Fruit fly (Drosophila melanogaster) whole organism, embryonic: Measurements from ENCODE around the gene CG13026.

Source experiments
- B-H2 ChIP-seq: fragments of 200-800 bp; sonication (Bioruptor generic); optimal IDR thresholded peaks from 2 replicates; lab custom pipeline; 2018; ENCODE audit warnings: missing biosample characterization, mild to moderate bottlenecking, missing genetic modification characterization
- Bdp1 ChIP-seq: fragments of 200-800 bp; sonication (Bioruptor generic); optimal IDR thresholded peaks from 3 replicates; lab custom pipeline; 2016; ENCODE audit warnings: missing biosample characterization, missing genetic modification characterization
- CG10267 ChIP-seq: fragments of 200-800 bp; sonication (Bioruptor generic); optimal IDR thresholded peaks from 2 replicates; lab custom pipeline; 2018; ENCODE audit warnings: missing biosample characterization, mild to moderate bottlenecking, missing genetic modification characterization, moderate library complexity
- CG10366 ChIP-seq: fragments of 200-800 bp; sonication (Bioruptor generic); IDR thresholded peaks from 2 replicates; pipeline ENCODE4 v1.3.6; 2022; ENCODE audit warnings: missing biosample characterization, missing genetic modification characterization
- CG10654 ChIP-seq: fragments of 200-800 bp; sonication (Bioruptor generic); optimal IDR thresholded peaks from 2 replicates; lab custom pipeline; 2016; ENCODE audit warnings: missing biosample characterization, missing genetic modification characterization
- CG12104 ChIP-seq: fragments of 200-800 bp; sonication (Bioruptor generic); optimal IDR thresholded peaks from 3 replicates; lab custom pipeline; 2016; ENCODE audit warnings: missing biosample characterization, missing genetic modification characterization
- CG13123 ChIP-seq: fragments of 200-800 bp; sonication (Bioruptor generic); optimal IDR thresholded peaks from 2 replicates; lab custom pipeline; 2016; ENCODE audit warnings: missing biosample characterization, missing genetic modification characterization
- CG14441 ChIP-seq: fragments of 200-800 bp; sonication (Bioruptor generic); IDR thresholded peaks from 2 replicates; pipeline ENCODE4 v1.3.6; 2022; ENCODE audit warnings: missing biosample characterization, missing genetic modification characterization
- CG17328 ChIP-seq: fragments of 200-800 bp; sonication (Bioruptor generic); IDR thresholded peaks from 2 replicates; pipeline ENCODE4 v1.3.6; 2022; ENCODE audit warnings: missing biosample characterization, missing genetic modification characterization
- CG2120 ChIP-seq: fragments of 200-800 bp; sonication (Bioruptor generic); optimal IDR thresholded peaks from 3 replicates; lab custom pipeline; 2016; ENCODE audit warnings: missing biosample characterization, missing genetic modification characterization
- CG2202 ChIP-seq: fragments of 200-800 bp; sonication (Bioruptor generic); optimal IDR thresholded peaks from 2 replicates; lab custom pipeline; 2018; ENCODE audit warnings: missing biosample characterization, mild to moderate bottlenecking, missing genetic modification characterization
- CG3065 ChIP-seq: fragments of 200-800 bp; sonication (Bioruptor generic); optimal IDR thresholded peaks from 2 replicates; lab custom pipeline; 2016; ENCODE audit warnings: missing biosample characterization, missing genetic modification characterization
- CG31365 ChIP-seq: fragments of 200-800 bp; sonication (Bioruptor generic); optimal IDR thresholded peaks from 2 replicates; lab custom pipeline; 2018; ENCODE audit warnings: missing biosample characterization, mild to moderate bottlenecking, missing genetic modification characterization
- CG3407 ChIP-seq: fragments of 200-800 bp; sonication (Bioruptor generic); optimal IDR thresholded peaks from 2 replicates; lab custom pipeline; 2018; ENCODE audit warnings: missing biosample characterization, mild to moderate bottlenecking, missing genetic modification characterization
- CG4424 ChIP-seq: fragments of 200-800 bp; sonication (Bioruptor generic); optimal IDR thresholded peaks from 3 replicates; lab custom pipeline; 2016; ENCODE audit warnings: missing biosample characterization, missing genetic modification characterization
- CG6791 ChIP-seq: fragments of 200-800 bp; sonication (Bioruptor generic); IDR thresholded peaks from 3 replicates; pipeline ENCODE4 v1.3.6; 2022; ENCODE audit warnings: missing biosample characterization, missing genetic modification characterization; ENCODE audit not compliant: partially characterized antibody
- CG7556 ChIP-seq: fragments of 200-800 bp; sonication (Bioruptor generic); optimal IDR thresholded peaks from 2 replicates; lab custom pipeline; 2017; ENCODE audit warnings: missing biosample characterization, mild to moderate bottlenecking, missing genetic modification characterization
- CG8765 ChIP-seq: fragments of 200-800 bp; sonication (Bioruptor generic); IDR thresholded peaks from 2 replicates; pipeline ENCODE4 v1.3.6; 2022; ENCODE audit warnings: missing biosample characterization, missing genetic modification characterization
- CG9876 ChIP-seq: fragments of 200-800 bp; sonication (Bioruptor generic); optimal IDR thresholded peaks from 2 replicates; lab custom pipeline; 2016; ENCODE audit warnings: missing biosample characterization, missing genetic modification characterization
- CkIIα-i1 ChIP-seq: fragments of 200-800 bp; sonication (Bioruptor generic); IDR thresholded peaks from 2 replicates; pipeline ENCODE4 v1.3.6; 2022; ENCODE audit warnings: missing biosample characterization, missing genetic modification characterization
- Dref ChIP-seq: fragments of 200-800 bp; sonication (Bioruptor generic); IDR thresholded peaks from 2 replicates; pipeline ENCODE4 v1.3.6; 2022; ENCODE audit warnings: missing biosample characterization, missing genetic modification characterization
- E2f2 ChIP-seq: fragments of 200-800 bp; sonication (Bioruptor generic); IDR thresholded peaks from 2 replicates; pipeline ENCODE4 v1.3.6; 2022; ENCODE audit warnings: missing biosample characterization, missing genetic modification characterization
- HLH4C ChIP-seq: fragments of 200-800 bp; sonication (Bioruptor generic); IDR thresholded peaks from 3 replicates; pipeline ENCODE4 v1.3.6; 2022; ENCODE audit warnings: missing biosample characterization, missing genetic modification characterization; ENCODE audit not compliant: partially characterized antibody
- HmgZ ChIP-seq: fragments of 200-800 bp; sonication (Bioruptor generic); optimal IDR thresholded peaks from 2 replicates; lab custom pipeline; 2018; ENCODE audit warnings: missing biosample characterization, mild to moderate bottlenecking, missing genetic modification characterization
- Lim3 ChIP-seq: fragments of 200-800 bp; sonication (Bioruptor generic); IDR thresholded peaks from 2 replicates; pipeline ENCODE4 v1.3.6; 2022; ENCODE audit warnings: missing biosample characterization, missing genetic modification characterization
- MESR4 ChIP-seq: fragments of 200-800 bp; sonication (Bioruptor generic); optimal IDR thresholded peaks from 2 replicates; lab custom pipeline; 2018; ENCODE audit warnings: missing biosample characterization, mild to moderate bottlenecking, missing genetic modification characterization, moderate library complexity
- NK7.1 ChIP-seq: fragments of 200-800 bp; sonication (Bioruptor generic); optimal IDR thresholded peaks from 3 replicates; lab custom pipeline; 2016; ENCODE audit warnings: missing biosample characterization, missing genetic modification characterization
- Sox100B ChIP-seq: fragments of 200-800 bp; sonication (Bioruptor generic); optimal IDR thresholded peaks from 3 replicates; lab custom pipeline; 2018; ENCODE audit warnings: missing biosample characterization, mild to moderate bottlenecking, missing genetic modification characterization
- Usf ChIP-seq: fragments of 200-800 bp; sonication (Bioruptor generic); optimal IDR thresholded peaks from 2 replicates; lab custom pipeline; 2017; ENCODE audit warnings: missing genotype, missing biosample characterization, missing genetic modification characterization
- ash1 ChIP-seq: fragments of 200-800 bp; sonication (Bioruptor generic); optimal IDR thresholded peaks from 2 replicates; lab custom pipeline; 2018; ENCODE audit warnings: missing biosample characterization, mild to moderate bottlenecking, missing genetic modification characterization
- crol ChIP-seq: fragments of 200-800 bp; sonication (Bioruptor generic); IDR thresholded peaks from 2 replicates; pipeline ENCODE4 v1.3.6; 2022; ENCODE audit warnings: missing biosample characterization, missing genetic modification characterization
- cwo ChIP-seq: fragments of 200-800 bp; sonication (Bioruptor generic); optimal IDR thresholded peaks from 3 replicates; lab custom pipeline; 2017; ENCODE audit warnings: missing biosample characterization, missing genetic modification characterization, mild to moderate bottlenecking, moderate library complexity, missing genetic modification reagents
- dati ChIP-seq: fragments of 200-800 bp; sonication (Bioruptor generic); IDR thresholded peaks from 2 replicates; pipeline ENCODE4 v1.3.6; 2022; ENCODE audit warnings: missing biosample characterization, missing genetic modification characterization
- h ChIP-seq: fragments of >200 bp; optimal IDR thresholded peaks from 2 replicates; lab custom pipeline; 2017
- jing ChIP-seq: fragments of 200-800 bp; sonication (Bioruptor generic); optimal IDR thresholded peaks from 2 replicates; lab custom pipeline; 2018; ENCODE audit warnings: missing biosample characterization, mild to moderate bottlenecking, missing genetic modification characterization
- lab ChIP-seq: fragments of 200-800 bp; sonication (Bioruptor generic); optimal IDR thresholded peaks from 3 replicates; lab custom pipeline; 2017; ENCODE audit warnings: missing biosample characterization, missing genetic modification characterization, mild to moderate bottlenecking, moderate library complexity, missing genetic modification reagents
- lola ChIP-seq, 3 experiments: fragments of >200 bp in 2 of 3; fragments of 200-800 bp in 1 of 3; sonication (Bioruptor generic) in 1 of 3; optimal IDR thresholded peaks; 2 replicates each; lab custom pipeline; 2017 to 2019; ENCODE audit warnings: missing biosample characterization in 3 of 3, missing genetic modification characterization in 3 of 3, mild to moderate bottlenecking in 1 of 3, moderate library complexity in 1 of 3
- nerfin-2 ChIP-seq: fragments of 200-800 bp; sonication (Bioruptor generic); IDR thresholded peaks from 2 replicates; pipeline ENCODE4 v1.3.6; 2022; ENCODE audit warnings: missing biosample characterization, missing genetic modification characterization; ENCODE audit not compliant: partially characterized antibody
- odd ChIP-seq: fragments of 200-800 bp; sonication (Bioruptor generic); optimal IDR thresholded peaks from 2 replicates; lab custom pipeline; 2017; ENCODE audit warnings: missing biosample characterization, mild to moderate bottlenecking, missing genetic modification characterization
- otp ChIP-seq: fragments of 200-800 bp; sonication (Bioruptor generic); IDR thresholded peaks from 3 replicates; pipeline ENCODE4, ENCODE4 v1.3.6; 2022; ENCODE audit warnings: missing biosample characterization, missing genetic modification characterization
- peb ChIP-seq: fragments of 200-800 bp; sonication (Bioruptor generic); IDR thresholded peaks from 2 replicates; pipeline ENCODE4 v1.3.6; 2022; ENCODE audit warnings: missing biosample characterization, missing genetic modification characterization
- prd ChIP-seq, 3 experiments: fragments of >200 bp in 2 of 3; fragments of 200-800 bp in 1 of 3; sonication (Bioruptor generic) in 1 of 3; optimal IDR thresholded peaks in 2 of 3; IDR thresholded peaks in 1 of 3; 2 replicates in 2 of 3; 3 replicates in 1 of 3; pipeline versions ENCODE4 v1.3.6 to Lab custom; 2017 to 2022; ENCODE audit warnings: missing biosample characterization in 1 of 3, missing genetic modification characterization in 1 of 3
- scrt ChIP-seq: fragments of 200-800 bp; sonication (Bioruptor generic); optimal IDR thresholded peaks from 2 replicates; lab custom pipeline; 2018; ENCODE audit warnings: missing biosample characterization, mild to moderate bottlenecking, missing genetic modification characterization, moderate library complexity
- sob ChIP-seq: fragments of 200-800 bp; sonication (Bioruptor generic); IDR thresholded peaks from 2 replicates; pipeline ENCODE4 v1.3.6; 2022; ENCODE audit warnings: missing biosample characterization, missing genetic modification characterization
- sr ChIP-seq: fragments of 200-800 bp; sonication (Bioruptor generic); IDR thresholded peaks from 3 replicates; pipeline ENCODE4 v1.3.6; 2022; ENCODE audit warnings: missing biosample characterization, missing genetic modification characterization
- tna ChIP-seq: fragments of 200-800 bp; sonication (Bioruptor generic); IDR thresholded peaks from 2 replicates; pipeline ENCODE4 v1.3.6; 2022; ENCODE audit warnings: missing biosample characterization, missing genetic modification characterization; ENCODE audit not compliant: partially characterized antibody
- tup ChIP-seq: fragments of 200-800 bp; sonication (Bioruptor generic); optimal IDR thresholded peaks from 2 replicates; lab custom pipeline; 2016; ENCODE audit warnings: missing biosample characterization, mild to moderate bottlenecking, missing genetic modification characterization, moderate library complexity

Gene CG13026

dm6 chr3L:16746586-16747383, 20.8 kb upstream of the CG13026 start (continued):
- no peak for TF ChIP-seq Usf (GFP tag; lab: Kevin White, UChicago)
- TF ChIP-seq CG10366 = no peak
- TF ChIP-seq Sox100B (GFP tag; lab: Kevin White, UChicago) = peak; percentile 30
- peak; percentile 59 for TF ChIP-seq CG10267 (tag; lab: Kevin White, UChicago)
- no peak for TF ChIP-seq CG8765 (GFP tag; lab: Robert Waterston, UW)
- no peak for TF ChIP-seq scrt (GFP tag; lab: Kevin White, UChicago)
- no peak for TF ChIP-seq odd
- TF ChIP-seq jing (GFP tag; lab: Kevin White, UChicago) = no peak
- TF ChIP-seq CkIIα-i1 (GFP tag; lab: Robert Waterston, UW) = no peak
- TF ChIP-seq lab (GFP tag; lab: Kevin White, UChicago) = no peak
- no peak for TF ChIP-seq HmgZ (tag; lab: Kevin White, UChicago)
- no peak for TF ChIP-seq cwo (GFP tag; lab: Kevin White, UChicago)
- TF ChIP-seq E2f2 (GFP tag; lab: Robert Waterston, UW) = no peak
- TF ChIP-seq h = no peak
- peak in 1 of 3 experiments; percentile 9 for TF ChIP-seq lola (GFP tag; optimal IDR thresholded peaks at IDR 0.05; lab: Kevin White, UChicago)
- no peak for TF ChIP-seq CG13123 (GFP tag; lab: Kevin White, UChicago)
- TF ChIP-seq CG17328 (GFP tag; lab: Robert Waterston, UW) = no peak
- TF ChIP-seq CG7556 = peak; percentile 2
- TF ChIP-seq Dref (GFP tag; lab: Robert Waterston, UW) = no peak

dm6 chr3L:16743906-16744704, 18.1 kb upstream of the CG13026 start:
- TF ChIP-seq ash1 (GFP tag; lab: Kevin White, UChicago) (no peak), CG31365 (tag; lab: Kevin White, UChicago) (no peak), prd (optimal IDR thresholded peaks at IDR 0.05; lab: Kevin White, UChicago) (no peak), prd (GFP tag; IDR thresholded peaks at IDR 0.05; lab: Robert Waterston, UW) (no peak), tup (GFP tag; lab: Kevin White, UChicago) (no peak), B-H2 (GFP tag; lab: Kevin White, UChicago) (no peak), otp (no peak), tna (no peak), NK7.1 (GFP tag; lab: Kevin White, UChicago) (no peak), HLH4C (GFP tag; lab: Robert Waterston, UW) (no peak), Lim3 (GFP tag; lab: Robert Waterston, UW) (no peak), CG6791 (GFP tag; lab: Robert Waterston, UW) (no peak), dati (GFP tag; lab: Robert Waterston, UW) (no peak), sob (no peak), peb (GFP tag; lab: Robert Waterston, UW) (no peak), CG2202 (tag; lab: Kevin White, UChicago) (no peak), crol (no peak), CG14441 (GFP tag; lab: Robert Waterston, UW) (no peak), CG17328 (GFP tag; lab: Robert Waterston, UW) (peak; percentile 31; the same call in 1 of the 2 replicates), CG9876 (no peak), CG4424 (GFP tag; lab: Kevin White, UChicago) (peak; percentile 25), nerfin-2 (GFP tag; lab: Robert Waterston, UW) (no peak), MESR4 (no peak), CG3407 (GFP tag; lab: Kevin White, UChicago) (no peak), sr (GFP tag; lab: Robert Waterston, UW) (no peak), CG10654 (no peak), Bdp1 (GFP tag; lab: Kevin White, UChicago) (no peak), CG3065 (GFP tag; lab: Kevin White, UChicago) (no peak), CG2120 (GFP tag; lab: Kevin White, UChicago) (no peak), CG12104 (GFP tag; lab: Kevin White, UChicago) (no peak)
